Fruit fly (Drosophila melanogaster) whole organism, embryonic: Measurements from ENCODE around the gene CG31974.

Experiments used
- CG10147 ChIP-seq: fragments of 200-800 bp; sonication (Bioruptor generic); optimal IDR thresholded peaks from 2 replicates; lab custom pipeline; 2019; ENCODE audit warnings: missing biosample characterization, mild to moderate bottlenecking, missing genetic modification characterization, moderate library complexity
- CG12659 ChIP-seq: fragments of 200-800 bp; sonication (Bioruptor generic); optimal IDR thresholded peaks from 3 replicates; lab custom pipeline; 2017; ENCODE audit warnings: mild to moderate bottlenecking, missing biosample characterization, missing genetic modification reagents, missing genetic modification characterization
- CG12769 ChIP-seq: fragments of 200-800 bp; sonication (Bioruptor generic); optimal IDR thresholded peaks from 2 replicates; lab custom pipeline; 2019; ENCODE audit warnings: missing biosample characterization, mild to moderate bottlenecking, missing genetic modification characterization, moderate library complexity
- CG13296 ChIP-seq: fragments of 200-800 bp; sonication (Bioruptor generic); optimal IDR thresholded peaks from 3 replicates; lab custom pipeline; 2018; ENCODE audit warnings: missing biosample characterization, mild to moderate bottlenecking, missing genetic modification characterization
- CG14050 ChIP-seq: fragments of 200-800 bp; sonication (Bioruptor generic); IDR thresholded peaks from 3 replicates; pipeline ENCODE4 v1.3.6; 2022; ENCODE audit warnings: missing biosample characterization, missing genetic modification characterization
- CG15073 ChIP-seq: fragments of 200-800 bp; sonication (Bioruptor generic); optimal IDR thresholded peaks from 2 replicates; lab custom pipeline; 2016; ENCODE audit warnings: missing biosample characterization, missing genetic modification characterization
- CG15269 ChIP-seq: fragments of 200-800 bp; sonication (Bioruptor generic); optimal IDR thresholded peaks from 2 replicates; lab custom pipeline; 2018; ENCODE audit warnings: missing biosample characterization, mild to moderate bottlenecking, missing genetic modification characterization, moderate library complexity
- CG15696 ChIP-seq: fragments of 200-800 bp; sonication (Bioruptor generic); optimal IDR thresholded peaks from 2 replicates; lab custom pipeline; 2019; ENCODE audit warnings: missing biosample characterization, mild to moderate bottlenecking, missing genetic modification characterization, moderate library complexity
- CG17359 ChIP-seq: fragments of 200-800 bp; sonication (Bioruptor generic); optimal IDR thresholded peaks from 3 replicates; lab custom pipeline; 2018; ENCODE audit warnings: missing biosample characterization, mild to moderate bottlenecking, missing genetic modification characterization, moderate library complexity
- CG30431 ChIP-seq: fragments of 200-800 bp; sonication (Bioruptor generic); optimal IDR thresholded peaks from 2 replicates; lab custom pipeline; 2017; ENCODE audit warnings: missing biosample characterization, missing genetic modification characterization
- CG33557 ChIP-seq: fragments of 200-800 bp; sonication (Bioruptor generic); optimal IDR thresholded peaks from 2 replicates; lab custom pipeline; 2019; ENCODE audit warnings: missing biosample characterization, mild to moderate bottlenecking, missing genetic modification characterization, moderate library complexity
- CG4404 ChIP-seq: fragments of 200-800 bp; sonication (Bioruptor generic); IDR thresholded peaks from 2 replicates; pipeline ENCODE4 v1.3.6; 2022; ENCODE audit warnings: missing biosample characterization, missing genetic modification characterization
- CG6683 ChIP-seq: fragments of 200-800 bp; sonication (Bioruptor generic); optimal IDR thresholded peaks from 2 replicates; lab custom pipeline; 2017; ENCODE audit warnings: missing biosample characterization, mild to moderate bottlenecking, missing genetic modification characterization, missing genetic modification reagents
- CG6689 ChIP-seq: fragments of 200-800 bp; sonication (Bioruptor generic); IDR thresholded peaks from 2 replicates; pipeline ENCODE4 v1.3.6; 2022; ENCODE audit warnings: missing biosample characterization, missing genetic modification characterization
- CG6854 ChIP-seq: fragments of 200-800 bp; sonication (Bioruptor generic); optimal IDR thresholded peaks from 3 replicates; lab custom pipeline; 2017; ENCODE audit warnings: missing biosample characterization, mild to moderate bottlenecking, missing genetic modification characterization
- CG7556 ChIP-seq: fragments of 200-800 bp; sonication (Bioruptor generic); optimal IDR thresholded peaks from 2 replicates; lab custom pipeline; 2017; ENCODE audit warnings: missing biosample characterization, mild to moderate bottlenecking, missing genetic modification characterization
- CG9215 ChIP-seq: fragments of 200-800 bp; sonication (Bioruptor generic); IDR thresholded peaks from 2 replicates; pipeline ENCODE4 v1.3.6; 2022; ENCODE audit warnings: missing biosample characterization, missing genetic modification characterization
- Chrac-16 ChIP-seq: fragments of 200-800 bp; sonication (Bioruptor generic); optimal IDR thresholded peaks from 3 replicates; lab custom pipeline; 2016; ENCODE audit warnings: missing biosample characterization, missing genetic modification characterization
- D19B ChIP-seq: fragments of 200-800 bp; sonication (Bioruptor generic); optimal IDR thresholded peaks from 2 replicates; lab custom pipeline; 2017; ENCODE audit warnings: missing biosample characterization, mild to moderate bottlenecking, missing genetic modification characterization
- Doc2 ChIP-seq: fragments of 200-800 bp; sonication (Bioruptor generic); IDR thresholded peaks from 2 replicates; pipeline ENCODE4 v1.3.6; 2022; ENCODE audit warnings: missing biosample characterization, missing genetic modification characterization
- Eip74EF ChIP-seq, 2 experiments: fragments of 200-800 bp in 1 of 2; fragments of >200 bp in 1 of 2; sonication (Bioruptor generic) in 1 of 2; optimal IDR thresholded peaks; 2 replicates each; lab custom pipeline; 2017 to 2019; ENCODE audit warnings: missing biosample characterization in 2 of 2, missing genetic modification characterization in 2 of 2, mild to moderate bottlenecking in 1 of 2, moderate library complexity in 1 of 2
- Fer3 ChIP-seq: fragments of 200-800 bp; sonication (Bioruptor generic); optimal IDR thresholded peaks from 2 replicates; lab custom pipeline; 2018; ENCODE audit warnings: missing biosample characterization, mild to moderate bottlenecking, missing genetic modification characterization, moderate library complexity
- Gsc ChIP-seq: fragments of 200-800 bp; sonication (Bioruptor generic); IDR thresholded peaks from 2 replicates; pipeline ENCODE4 v1.3.6; 2022; ENCODE audit warnings: missing biosample characterization, missing genetic modification characterization
- MTF-1 ChIP-seq: fragments of 200-800 bp; sonication (Bioruptor generic); optimal IDR thresholded peaks from 2 replicates; lab custom pipeline; 2018; ENCODE audit warnings: missing biosample characterization, mild to moderate bottlenecking, missing genetic modification characterization, borderline replicate concordance
- Nf-YB ChIP-seq: fragments of 200-800 bp; sonication (Bioruptor generic); optimal IDR thresholded peaks from 3 replicates; lab custom pipeline; 2019; ENCODE audit warnings: missing biosample characterization, mild to moderate bottlenecking, missing genetic modification characterization, moderate library complexity
- Pdp1 ChIP-seq, 2 experiments: fragments of 200-800 bp; sonication (Bioruptor generic); optimal IDR thresholded peaks; 3 replicates each; lab custom pipeline; 2016; ENCODE audit warnings: missing biosample characterization in 2 of 2, missing genetic modification characterization in 2 of 2, mild to moderate bottlenecking in 1 of 2, moderate library complexity in 1 of 2
- Usf ChIP-seq: fragments of 200-800 bp; sonication (Bioruptor generic); optimal IDR thresholded peaks from 2 replicates; lab custom pipeline; 2017; ENCODE audit warnings: missing genotype, missing biosample characterization, missing genetic modification characterization
- chinmo ChIP-seq: fragments of 200-800 bp; sonication (Bioruptor generic); IDR thresholded peaks from 4 replicates; pipeline ENCODE4 v1.3.6; 2022; ENCODE audit warnings: missing biosample characterization, missing genetic modification characterization; ENCODE audit not compliant: partially characterized antibody
- dpn ChIP-seq, 2 experiments: fragments of 200-800 bp; sonication (Bioruptor generic); optimal IDR thresholded peaks; 3 replicates each; lab custom pipeline; 2016; ENCODE audit warnings: missing biosample characterization in 2 of 2, missing genetic modification characterization in 2 of 2
- exex ChIP-seq: fragments of 200-800 bp; sonication (Bioruptor generic); optimal IDR thresholded peaks from 4 replicates; lab custom pipeline; 2018; ENCODE audit warnings: missing biosample characterization, mild to moderate bottlenecking, missing genetic modification characterization, moderate library complexity
- ftz-f1 ChIP-seq: fragments of 200-800 bp; sonication (Bioruptor generic); optimal IDR thresholded peaks from 2 replicates; lab custom pipeline; 2016; ENCODE audit warnings: missing biosample characterization, missing genetic modification characterization
- grau ChIP-seq: fragments of 200-800 bp; optimal IDR thresholded peaks from 3 replicates; lab custom pipeline; 2019; ENCODE audit warnings: missing biosample characterization, mild to moderate bottlenecking, missing genetic modification characterization, moderate library complexity
- gro ChIP-seq: fragments of 200-800 bp; sonication (Bioruptor generic); optimal IDR thresholded peaks from 2 replicates; lab custom pipeline; 2016; ENCODE audit warnings: missing biosample characterization, missing genetic modification characterization
- ind ChIP-seq: fragments of 200-800 bp; sonication (Bioruptor generic); optimal IDR thresholded peaks from 3 replicates; lab custom pipeline; 2016; ENCODE audit warnings: missing biosample characterization, missing genetic modification characterization
- ken ChIP-seq: fragments of 200-800 bp; sonication (Bioruptor generic); IDR thresholded peaks from 3 replicates; pipeline ENCODE4 v1.3.6; 2022; ENCODE audit warnings: missing biosample characterization, missing genetic modification characterization
- lola ChIP-seq, 3 experiments: fragments of >200 bp in 2 of 3; fragments of 200-800 bp in 1 of 3; sonication (Bioruptor generic) in 1 of 3; optimal IDR thresholded peaks; 2 replicates each; lab custom pipeline; 2017 to 2019; ENCODE audit warnings: missing biosample characterization in 3 of 3, missing genetic modification characterization in 3 of 3, mild to moderate bottlenecking in 1 of 3, moderate library complexity in 1 of 3
- lov ChIP-seq, 2 experiments: fragments of 200-800 bp in 1 of 2; fragments of >200 bp in 1 of 2; sonication (Bioruptor generic) in 1 of 2; IDR thresholded peaks in 1 of 2; optimal IDR thresholded peaks in 1 of 2; 2 replicates in 1 of 2; 3 replicates in 1 of 2; pipeline versions ENCODE4 v1.3.6 to Lab custom; 2017 to 2022; ENCODE audit warnings: missing biosample characterization in 1 of 2, missing genetic modification characterization in 1 of 2
- oc ChIP-seq: fragments of 200-800 bp; sonication (Bioruptor generic); optimal IDR thresholded peaks from 2 replicates; lab custom pipeline; 2018; ENCODE audit warnings: missing biosample characterization, mild to moderate bottlenecking, missing genetic modification characterization, moderate library complexity
- pb ChIP-seq: fragments of 200-800 bp; sonication (Bioruptor generic); optimal IDR thresholded peaks from 3 replicates; lab custom pipeline; 2016; ENCODE audit warnings: missing biosample characterization, missing genetic modification characterization
- pita ChIP-seq: fragments of 200-800 bp; sonication (Bioruptor generic); optimal IDR thresholded peaks from 2 replicates; lab custom pipeline; 2017; ENCODE audit warnings: missing biosample characterization, mild to moderate bottlenecking, missing genetic modification characterization
- prd ChIP-seq, 3 experiments: fragments of >200 bp in 2 of 3; fragments of 200-800 bp in 1 of 3; sonication (Bioruptor generic) in 1 of 3; optimal IDR thresholded peaks in 2 of 3; IDR thresholded peaks in 1 of 3; 2 replicates in 2 of 3; 3 replicates in 1 of 3; pipeline versions ENCODE4 v1.3.6 to Lab custom; 2017 to 2022; ENCODE audit warnings: missing biosample characterization in 1 of 3, missing genetic modification characterization in 1 of 3
- row ChIP-seq: fragments of 200-800 bp; sonication (Bioruptor generic); IDR thresholded peaks from 3 replicates; pipeline ENCODE4 v1.3.6; 2022; ENCODE audit warnings: missing biosample characterization, missing genetic modification characterization
- schlank ChIP-seq: fragments of 200-800 bp; sonication (Bioruptor generic); optimal IDR thresholded peaks from 2 replicates; lab custom pipeline; 2018; ENCODE audit warnings: missing biosample characterization, mild to moderate bottlenecking, missing genetic modification characterization
- so ChIP-seq: fragments of 200-800 bp; sonication (Bioruptor generic); IDR thresholded peaks from 3 replicates; pipeline ENCODE4 v1.3.6; 2022; ENCODE audit warnings: missing biosample characterization, missing genetic modification characterization
- sqz ChIP-seq: fragments of 200-800 bp; sonication (Bioruptor generic); optimal IDR thresholded peaks from 3 replicates; lab custom pipeline; 2018; ENCODE audit warnings: missing biosample characterization, mild to moderate bottlenecking, missing genetic modification characterization
- vvl ChIP-seq: fragments of 200-800 bp; sonication (Bioruptor generic); IDR thresholded peaks from 2 replicates; pipeline ENCODE4 v1.3.6; 2022; ENCODE audit warnings: missing biosample characterization, missing genetic modification characterization
- zfh2 ChIP-seq: fragments of 200-800 bp; sonication (Bioruptor generic); optimal IDR thresholded peaks from 2 replicates; lab custom pipeline; 2016; ENCODE audit warnings: missing biosample characterization, missing genetic modification characterization

Gene CG31974

DNA sequence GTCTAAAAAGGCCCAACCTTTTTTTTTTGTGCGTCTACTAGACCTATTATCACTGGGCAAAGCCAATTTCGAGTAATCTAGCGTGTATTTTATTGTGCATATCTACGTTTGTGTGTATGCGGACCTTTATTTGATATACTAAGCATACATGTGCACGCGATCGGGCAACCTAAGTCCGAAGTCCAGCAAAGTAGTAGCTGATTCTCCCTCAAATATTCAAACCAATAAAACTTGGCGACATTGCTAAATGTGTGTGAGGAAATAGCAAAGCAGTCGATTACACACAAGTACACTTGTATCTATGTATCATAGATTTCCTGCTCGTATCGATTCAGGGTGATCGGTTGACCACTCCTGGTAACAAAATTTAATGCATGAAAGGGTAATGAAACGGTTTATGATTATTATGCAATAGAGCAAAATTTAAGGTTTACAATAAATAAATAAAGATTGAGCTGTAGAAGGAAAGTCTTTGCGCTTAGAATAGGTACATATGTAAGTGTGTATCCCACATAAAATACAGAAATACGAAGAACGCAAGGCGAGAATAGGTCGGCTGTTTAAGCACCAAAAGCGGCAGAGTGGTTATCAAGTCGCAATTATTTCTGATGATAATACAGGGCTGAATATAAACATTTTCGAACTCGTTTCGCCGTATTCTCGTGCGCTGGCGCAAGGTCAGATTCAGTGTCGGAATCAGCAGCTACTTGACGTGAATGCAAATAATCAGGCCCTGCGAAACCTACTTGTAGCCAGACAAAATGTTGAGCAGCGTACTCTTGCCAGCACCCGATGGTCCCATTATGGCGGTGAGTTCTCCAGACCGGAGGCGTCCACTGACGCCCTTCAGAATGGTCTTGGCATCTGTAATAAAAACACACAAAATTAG is 17.3 kb downstream of the CG31974 start (continued):
- TF ChIP-seq sqz (GFP tag; lab: Kevin White, UChicago): no peak
- no peak for TF ChIP-seq CG15073 (GFP tag; lab: Kevin White, UChicago)
- no peak for TF ChIP-seq Eip74EF (GFP tag; optimal IDR thresholded peaks at IDR 0.05; lab: Kevin White, UChicago)
- no peak for TF ChIP-seq CG15269 (tag; lab: Kevin White, UChicago)
- TF ChIP-seq pb: no peak
- no peak for TF ChIP-seq gro (GFP tag; lab: Kevin White, UChicago)
- peak; percentile 34 for TF ChIP-seq ftz-f1 (GFP tag; lab: Kevin White, UChicago)
- TF ChIP-seq schlank (tag; lab: Kevin White, UChicago): no peak
- no peak for TF ChIP-seq CG12659 (GFP tag; lab: Kevin White, UChicago)
- TF ChIP-seq grau: no peak
- TF ChIP-seq CG6683 (GFP tag; lab: Kevin White, UChicago): no peak
- no peak for TF ChIP-seq Gsc (GFP tag; lab: Robert Waterston, UW)
- TF ChIP-seq lov (optimal IDR thresholded peaks at IDR 0.05; lab: Kevin White, UChicago): no peak
- no peak for TF ChIP-seq lov (GFP tag; IDR thresholded peaks at IDR 0.05; lab: Robert Waterston, UW)
- no peak for TF ChIP-seq D19B (GFP tag; lab: Kevin White, UChicago)
- no peak for TF ChIP-seq vvl (GFP tag; lab: Robert Waterston, UW)
- peak; percentile 59 for TF ChIP-seq CG12769 (tag; lab: Kevin White, UChicago)
- TF ChIP-seq CG17359 (tag; lab: Kevin White, UChicago): no peak
- 0 out of 4 replicates have a peak, but pooled peaks have one; percentile 48 for TF ChIP-seq chinmo (GFP tag; lab: Robert Waterston, UW)
- TF ChIP-seq CG13296 (GFP tag; lab: Kevin White, UChicago): peak; percentile 59
- TF ChIP-seq MTF-1 (GFP tag; lab: Kevin White, UChicago): no peak
- no peak for TF ChIP-seq dpn (GFP tag; optimal IDR thresholded peaks at IDR 0.05; lab: Kevin White, UChicago)
- TF ChIP-seq Usf (GFP tag; lab: Kevin White, UChicago): no peak
- TF ChIP-seq ken (GFP tag; lab: Robert Waterston, UW): no peak
- TF ChIP-seq CG7556 (GFP tag; lab: Kevin White, UChicago): no peak
- TF ChIP-seq Chrac-16 (GFP tag; lab: Kevin White, UChicago): no peak
- TF ChIP-seq CG9215 (GFP tag; lab: Robert Waterston, UW): no peak
- peak; percentile 90 for TF ChIP-seq exex (tag; lab: Kevin White, UChicago)
- no peak for TF ChIP-seq so (GFP tag; lab: Robert Waterston, UW)
- TF ChIP-seq CG30431: no peak
- TF ChIP-seq lola (GFP tag; optimal IDR thresholded peaks at IDR 0.05; lab: Kevin White, UChicago): no peak
- TF ChIP-seq Doc2 (GFP tag; lab: Robert Waterston, UW): no peak
- TF ChIP-seq CG33557 (GFP tag; lab: Kevin White, UChicago): no peak
- no peak for TF ChIP-seq pita (GFP tag; lab: Kevin White, UChicago)
- TF ChIP-seq Pdp1 (GFP tag; optimal IDR thresholded peaks at IDR 0.05; lab: Kevin White, UChicago): peak in 1 of 2 experiments; percentile 81
- no peak for TF ChIP-seq zfh2 (GFP tag; lab: Kevin White, UChicago)
- TF ChIP-seq CG6854: no peak
- no peak for TF ChIP-seq prd (optimal IDR thresholded peaks at IDR 0.05; lab: Kevin White, UChicago)
- no peak for TF ChIP-seq prd (GFP tag; IDR thresholded peaks at IDR 0.05; lab: Robert Waterston, UW)
- no peak for TF ChIP-seq CG10147
- no peak for TF ChIP-seq Nf-YB (GFP tag; lab: Kevin White, UChicago)
- TF ChIP-seq oc: no peak
- no peak for TF ChIP-seq CG4404 (GFP tag; lab: Robert Waterston, UW)
- no peak for TF ChIP-seq CG14050 (GFP tag; lab: Robert Waterston, UW)
- TF ChIP-seq CG15696 (tag; lab: Kevin White, UChicago): no peak
- no peak for TF ChIP-seq row (GFP tag; lab: Robert Waterston, UW)
- TF ChIP-seq ind (GFP tag; lab: Kevin White, UChicago): no peak
- no peak for TF ChIP-seq Fer3 (tag; lab: Kevin White, UChicago)
- no peak for TF ChIP-seq CG6689 (GFP tag; lab: Robert Waterston, UW)
